Worm (Caenorhabditis elegans) whole organism, early embryonic: ENCODE results near the gene moc-6.

Source experiments
- B0310.2 ChIP-seq: sonication (generic microtip); optimal IDR thresholded peaks from 2 replicates; lab custom pipeline; 2016; ENCODE audit warnings: mild to moderate bottlenecking, missing genetic modification characterization, missing compliant biosample characterization
- F13C5.2 ChIP-seq: sonication (generic microtip); optimal IDR thresholded peaks from 2 replicates; lab custom pipeline; 2017; ENCODE audit warnings: mild to moderate bottlenecking, missing genetic modification characterization, inconsistent platforms, missing compliant biosample characterization
- aly-1 ChIP-seq: sonication (generic microtip); optimal IDR thresholded peaks from 2 replicates; lab custom pipeline; 2016; ENCODE audit warnings: missing genetic modification characterization, missing compliant biosample characterization
- ama-1 ChIP-seq: fragments of 150-350 bp; optimal IDR thresholded peaks from 2 replicates; lab custom pipeline; 2014
- ceh-13 ChIP-seq: fragments of 200-800 bp; sonication (Bioruptor generic); optimal IDR thresholded peaks from 2 replicates; lab custom pipeline; 2018; ENCODE audit warnings: mild to moderate bottlenecking, missing genetic modification characterization, missing compliant biosample characterization
- ceh-36 ChIP-seq: sonication (generic microtip); optimal IDR thresholded peaks from 2 replicates; lab custom pipeline; 2016; ENCODE audit warnings: missing genetic modification characterization, inconsistent platforms, missing compliant biosample characterization
- ets-7 ChIP-seq: sonication (generic microtip); optimal IDR thresholded peaks from 2 replicates; lab custom pipeline; 2016; ENCODE audit warnings: missing genotype, missing genetic modification characterization, missing compliant biosample characterization
- flt-1 ChIP-seq: fragments of 200-800 bp; sonication (Bioruptor generic); IDR thresholded peaks from 2 replicates; pipeline ENCODE4 v1.3.6; 2022; ENCODE audit warnings: missing genetic modification characterization, missing compliant biosample characterization
- hmbx-1 ChIP-seq: sonication (generic microtip); optimal IDR thresholded peaks from 2 replicates; lab custom pipeline; 2016; ENCODE audit warnings: mild to moderate bottlenecking, missing genetic modification characterization, missing compliant biosample characterization
- hmg-4 ChIP-seq: fragments of 200-800 bp; sonication (Bioruptor generic); optimal IDR thresholded peaks from 2 replicates; lab custom pipeline; 2018; ENCODE audit warnings: mild to moderate bottlenecking, missing genetic modification characterization, missing compliant biosample characterization
- hnd-1 ChIP-seq: sonication (generic microtip); optimal IDR thresholded peaks from 2 replicates; lab custom pipeline; 2016; ENCODE audit warnings: missing genetic modification characterization, missing compliant biosample characterization
- pes-1 ChIP-seq: fragments of 200-800 bp; sonication (Bioruptor generic); IDR thresholded peaks from 2 replicates; pipeline ENCODE4 v1.3.6; 2022; ENCODE audit warnings: missing genetic modification reagents, missing genetic modification characterization, missing compliant biosample characterization
- scrt-1 ChIP-seq: fragments of 200-800 bp; sonication (Bioruptor generic); IDR thresholded peaks from 2 replicates; pipeline ENCODE4 v1.3.6; 2022; ENCODE audit warnings: missing genetic modification characterization, missing compliant biosample characterization
- sea-1 ChIP-seq: fragments of 200-800 bp; sonication (Bioruptor generic); conservative IDR thresholded peaks from 2 replicates; pipeline ENCODE4 v1.3.6; 2022; ENCODE audit warnings: missing genetic modification characterization, missing compliant biosample characterization
- tbx-11 ChIP-seq: fragments of 200-800 bp; sonication (Bioruptor generic); IDR thresholded peaks from 2 replicates; pipeline ENCODE4 v1.3.6; 2022; ENCODE audit warnings: missing genetic modification characterization, missing compliant biosample characterization
- tbx-37 ChIP-seq: fragments of 200-800 bp; sonication (Bioruptor generic); conservative IDR thresholded peaks from 2 replicates; pipeline ENCODE4 v1.3.6; 2022; ENCODE audit warnings: missing genetic modification reagents, missing genetic modification characterization, missing compliant biosample characterization
- tra-4 ChIP-seq: sonication (generic microtip); optimal IDR thresholded peaks from 2 replicates; lab custom pipeline; 2017; ENCODE audit warnings: missing genetic modification characterization, missing compliant biosample characterization

Gene moc-6

DNA sequence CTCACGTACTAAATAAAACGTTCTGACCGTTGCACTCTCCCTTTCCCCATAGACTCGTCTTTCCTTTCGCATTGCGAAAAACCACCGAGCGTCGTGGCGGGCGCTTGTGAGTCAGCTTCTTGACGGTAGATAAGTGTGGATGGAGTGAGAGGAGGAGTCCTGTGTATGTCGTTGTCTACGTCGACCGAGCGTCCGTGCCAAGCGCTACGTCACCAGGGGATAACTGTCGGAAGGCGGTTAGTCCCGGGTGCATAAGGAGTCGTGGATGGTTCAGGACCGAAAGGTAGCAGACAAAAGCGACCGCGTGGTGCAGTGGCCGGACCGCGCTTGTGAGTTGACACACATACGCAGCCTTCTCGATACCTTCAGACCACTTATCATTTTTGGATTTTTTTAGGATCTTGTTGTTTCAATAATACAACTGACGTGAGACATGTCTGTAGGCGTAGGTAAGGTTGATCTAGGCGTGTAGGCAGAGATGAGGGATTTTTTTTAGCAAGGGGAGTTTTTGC, 15.4 kb downstream of the moc-6 start:
- TF ChIP-seq aly-1 (peak; percentile 90), hnd-1 (tag; lab: Kevin White, UChicago) (peak; percentile 26), F13C5.2 (peak; percentile 66), flt-1 (GFP tag; lab: Robert Waterston, UW) (peak; percentile 80), ets-7 (tag; lab: Kevin White, UChicago) (peak; percentile 55), hmbx-1 (tag; lab: Kevin White, UChicago) (peak; percentile 16), hmg-4 (GFP tag; lab: Kevin White, UChicago) (peak; percentile 93), pes-1 (GFP tag; lab: Robert Waterston, UW) (peak; percentile 84), tbx-37 (GFP tag; lab: Robert Waterston, UW) (peak; percentile 40), ceh-13 (peak; percentile 47), scrt-1 (GFP tag; lab: Robert Waterston, UW) (peak; percentile 75), B0310.2 (tag; lab: Kevin White, UChicago) (peak; percentile 63), sea-1 (GFP tag; lab: Robert Waterston, UW) (peak; percentile 76)

DNA sequence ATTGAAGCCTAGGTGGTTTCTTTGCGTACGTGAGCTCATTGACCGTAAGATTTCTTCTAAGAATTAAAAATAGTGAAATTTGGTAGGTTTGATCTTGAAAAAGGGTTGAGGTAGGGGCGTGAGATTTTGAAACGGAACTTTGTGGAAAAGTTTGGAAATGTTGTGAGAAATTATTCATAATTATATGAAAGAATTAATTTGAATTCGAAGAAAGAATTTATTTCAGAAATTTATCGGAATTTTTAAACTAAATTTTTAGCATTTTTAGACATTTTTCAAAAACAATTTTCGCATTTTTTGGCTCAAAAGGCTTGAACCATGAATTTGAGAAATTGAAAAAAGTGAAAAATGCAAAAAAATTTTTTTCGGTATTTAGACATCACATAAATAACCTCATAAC, 18.4 kb downstream of the moc-6 start:
- TF ChIP-seq ets-7 (tag; lab: Kevin White, UChicago) (no peak), tbx-37 (GFP tag; lab: Robert Waterston, UW) (no peak), pes-1 (GFP tag; lab: Robert Waterston, UW) (no peak), hmg-4 (GFP tag; lab: Kevin White, UChicago) (no peak), flt-1 (GFP tag; lab: Robert Waterston, UW) (no peak), ama-1 (lab: Kevin White, UChicago) (no peak), tra-4 (tag; lab: Kevin White, UChicago) (no peak), scrt-1 (GFP tag; lab: Robert Waterston, UW) (no peak), tbx-11 (GFP tag; lab: Robert Waterston, UW) (no peak), aly-1 (no peak), hnd-1 (tag; lab: Kevin White, UChicago) (no peak), F13C5.2 (no peak), ceh-36 (tag; lab: Kevin White, UChicago) (no peak), sea-1 (GFP tag; lab: Robert Waterston, UW) (no peak), B0310.2 (tag; lab: Kevin White, UChicago) (no peak), ceh-13 (no peak)

DNA sequence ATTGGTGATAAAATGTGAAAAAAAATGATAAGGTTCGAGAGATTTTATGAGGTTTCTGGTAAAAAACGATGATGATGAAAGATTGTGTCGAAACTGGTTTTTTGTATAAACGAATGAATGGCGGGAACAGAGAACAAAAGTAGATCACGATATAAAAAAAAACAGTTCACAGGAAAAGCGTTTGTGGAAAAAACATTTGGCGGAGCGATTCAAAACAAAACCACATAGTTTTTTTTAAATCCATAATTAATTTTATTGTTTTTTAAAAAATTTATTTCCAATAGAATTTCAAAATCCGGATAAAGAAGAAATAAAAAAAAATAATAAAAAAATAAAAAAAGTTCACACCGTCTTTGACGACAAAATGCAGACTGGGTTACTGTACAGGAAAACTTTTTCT, 19.6 kb downstream of the moc-6 start, which contains the start of gene ZC155.4:
Gene ZC155.4, minus strand, starts transcription at position 101 of the 400 bp plus-strand sequence.
- no peak for TF ChIP-seq scrt-1 (GFP tag; lab: Robert Waterston, UW)
- no peak for TF ChIP-seq hmg-4 (GFP tag; lab: Kevin White, UChicago)
- no peak for TF ChIP-seq ama-1 (lab: Kevin White, UChicago)
- TF ChIP-seq tra-4 (tag; lab: Kevin White, UChicago): no peak
- TF ChIP-seq tbx-11 (GFP tag; lab: Robert Waterston, UW): no peak
- TF ChIP-seq hmbx-1 (tag; lab: Kevin White, UChicago): no peak
- TF ChIP-seq sea-1 (GFP tag; lab: Robert Waterston, UW): no peak
- TF ChIP-seq ceh-36 (tag; lab: Kevin White, UChicago): no peak
- no peak for TF ChIP-seq B0310.2 (tag; lab: Kevin White, UChicago)
- TF ChIP-seq ets-7 (tag; lab: Kevin White, UChicago): no peak

DNA sequence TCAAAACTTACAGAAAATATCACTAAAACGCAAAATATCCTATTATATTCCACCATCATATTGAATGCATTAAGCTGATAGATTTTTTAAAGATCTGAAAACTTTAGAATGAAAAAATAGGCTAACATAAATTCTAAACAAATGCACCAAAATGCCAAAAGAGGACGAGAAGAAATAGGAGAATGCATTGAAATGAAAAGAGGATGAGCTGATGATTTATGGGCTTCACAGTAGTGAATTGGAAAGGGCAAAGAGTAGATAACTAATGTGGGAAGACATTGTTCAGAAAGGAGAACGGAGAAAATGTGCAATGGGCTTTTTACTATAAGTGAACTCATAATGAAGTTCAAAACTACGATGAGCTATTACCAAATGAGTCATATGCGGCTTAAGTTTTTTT, 21.7 kb downstream of the moc-6 start, which contains the start of gene cutl-19:
Gene cutl-19, minus strand, starts transcription at position 101 of the 400 bp plus-strand sequence.
- TF ChIP-seq pes-1 (GFP tag; lab: Robert Waterston, UW) (no peak), tbx-37 (GFP tag; lab: Robert Waterston, UW) (no peak), hmbx-1 (tag; lab: Kevin White, UChicago) (no peak), ets-7 (tag; lab: Kevin White, UChicago) (no peak), scrt-1 (GFP tag; lab: Robert Waterston, UW) (no peak), ceh-36 (tag; lab: Kevin White, UChicago) (no peak), B0310.2 (tag; lab: Kevin White, UChicago) (no peak), hnd-1 (tag; lab: Kevin White, UChicago) (no peak), F13C5.2 (no peak), ama-1 (lab: Kevin White, UChicago) (no peak), hmg-4 (GFP tag; lab: Kevin White, UChicago) (no peak), sea-1 (GFP tag; lab: Robert Waterston, UW) (no peak), aly-1 (no peak), tra-4 (tag; lab: Kevin White, UChicago) (no peak), ceh-13 (no peak), flt-1 (GFP tag; lab: Robert Waterston, UW) (no peak), tbx-11 (GFP tag; lab: Robert Waterston, UW) (no peak)

DNA sequence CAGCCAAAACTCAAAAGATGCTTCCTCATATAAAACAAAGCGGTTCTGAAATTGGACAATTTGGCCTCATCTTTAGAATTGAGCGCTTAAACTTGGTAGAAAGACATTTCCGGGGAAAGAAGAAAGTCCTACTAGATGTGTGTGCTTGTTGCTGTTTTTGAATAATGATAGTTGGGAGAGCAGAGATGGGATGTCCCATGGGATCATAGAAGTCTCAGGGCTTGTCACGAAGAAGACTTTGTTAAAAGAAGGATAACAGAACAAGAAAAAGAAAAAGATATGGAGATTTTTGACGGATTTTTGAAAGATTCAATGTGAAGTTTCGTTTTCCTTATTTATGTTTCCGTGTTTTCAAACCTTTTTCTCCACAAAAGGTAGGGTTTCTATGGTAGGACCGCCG, 22.9 kb downstream of the moc-6 start, which contains the start of gene ZC155.2:
Gene ZC155.2, plus strand, starts transcription at position 301 of the 400 bp plus-strand sequence.
- TF ChIP-seq F13C5.2: no peak
- TF ChIP-seq flt-1 (GFP tag; lab: Robert Waterston, UW): no peak
- no peak for TF ChIP-seq hmg-4 (GFP tag; lab: Kevin White, UChicago)
- no peak for TF ChIP-seq sea-1 (GFP tag; lab: Robert Waterston, UW)
- no peak for TF ChIP-seq scrt-1 (GFP tag; lab: Robert Waterston, UW)
- TF ChIP-seq hnd-1 (tag; lab: Kevin White, UChicago): no peak
- no peak for TF ChIP-seq ceh-36 (tag; lab: Kevin White, UChicago)
- TF ChIP-seq aly-1: no peak
- no peak for TF ChIP-seq pes-1 (GFP tag; lab: Robert Waterston, UW)
- no peak for TF ChIP-seq ets-7 (tag; lab: Kevin White, UChicago)
- TF ChIP-seq tbx-11 (GFP tag; lab: Robert Waterston, UW): no peak
- no peak for TF ChIP-seq ama-1 (lab: Kevin White, UChicago)
- no peak for TF ChIP-seq tbx-37 (GFP tag; lab: Robert Waterston, UW)
- TF ChIP-seq hmbx-1 (tag; lab: Kevin White, UChicago): no peak
- TF ChIP-seq ceh-13: no peak
- no peak for TF ChIP-seq tra-4 (tag; lab: Kevin White, UChicago)
- TF ChIP-seq B0310.2 (tag; lab: Kevin White, UChicago): no peak

DNA sequence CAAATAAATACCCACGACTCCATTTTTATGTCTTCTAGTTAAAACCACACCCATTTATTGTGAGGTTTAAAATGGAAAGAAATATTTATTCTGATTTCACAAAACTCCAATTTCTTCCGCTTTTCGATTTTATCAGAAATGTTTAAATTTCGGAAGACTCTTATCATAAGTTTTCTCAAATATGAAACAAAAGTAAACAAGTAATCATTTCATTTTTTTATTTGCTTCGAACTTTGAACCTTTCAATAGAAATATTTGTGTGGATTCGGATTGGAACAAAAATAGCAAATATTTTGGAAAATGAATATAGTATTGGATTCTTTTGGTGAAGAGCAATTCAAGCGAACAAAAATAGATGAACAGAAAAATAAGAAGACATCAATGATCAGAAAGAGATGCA, 26.0 kb downstream of the moc-6 start:
- TF ChIP-seq ama-1 (lab: Kevin White, UChicago) (no peak), tbx-11 (GFP tag; lab: Robert Waterston, UW) (no peak), hnd-1 (tag; lab: Kevin White, UChicago) (no peak), hmg-4 (GFP tag; lab: Kevin White, UChicago) (no peak), F13C5.2 (no peak), tra-4 (tag; lab: Kevin White, UChicago) (no peak), aly-1 (no peak), tbx-37 (GFP tag; lab: Robert Waterston, UW) (no peak), ceh-13 (no peak), hmbx-1 (tag; lab: Kevin White, UChicago) (no peak), sea-1 (GFP tag; lab: Robert Waterston, UW) (no peak)
